Fruit fly (Drosophila melanogaster) whole organism, prepupa: Measurements from ENCODE around the gene CG31126.

Experiments
- Blimp-1 ChIP-seq: fragments of 200-800 bp; sonication (Bioruptor generic); optimal IDR thresholded peaks from 3 replicates; lab custom pipeline; 2017; ENCODE audit warnings: missing biosample characterization, missing genetic modification characterization, mild to moderate bottlenecking, moderate library complexity, missing genetic modification reagents
- CG10631 ChIP-seq: fragments of 200-800 bp; sonication (Bioruptor generic); optimal IDR thresholded peaks from 2 replicates; lab custom pipeline; 2016; ENCODE audit warnings: missing biosample characterization, missing genetic modification characterization
- CG11902 ChIP-seq: fragments of 200-800 bp; sonication (Bioruptor generic); optimal IDR thresholded peaks from 3 replicates; lab custom pipeline; 2016; ENCODE audit warnings: missing biosample characterization, missing genetic modification characterization
- CG16779 ChIP-seq: fragments of 200-800 bp; sonication (Bioruptor generic); optimal IDR thresholded peaks from 3 replicates; lab custom pipeline; 2017; ENCODE audit warnings: missing biosample characterization, mild to moderate bottlenecking, missing genetic modification characterization
- CG6854 ChIP-seq: fragments of 200-800 bp; sonication (Bioruptor generic); optimal IDR thresholded peaks from 2 replicates; lab custom pipeline; 2017; ENCODE audit warnings: missing biosample characterization, mild to moderate bottlenecking, missing genetic modification characterization
- CG7368 ChIP-seq: fragments of 200-800 bp; sonication (Bioruptor generic); optimal IDR thresholded peaks from 3 replicates; lab custom pipeline; 2016; ENCODE audit warnings: missing biosample characterization, missing genetic modification characterization
- CG8632 ChIP-seq: fragments of 200-800 bp; sonication (Bioruptor generic); optimal IDR thresholded peaks from 3 replicates; lab custom pipeline; 2016; ENCODE audit warnings: missing biosample characterization, missing genetic modification characterization
- CG9139 ChIP-seq: fragments of 200-800 bp; sonication (Bioruptor generic); optimal IDR thresholded peaks from 3 replicates; lab custom pipeline; 2017; ENCODE audit warnings: missing biosample characterization, mild to moderate bottlenecking, missing genetic modification characterization
- Gug ChIP-seq: fragments of 200-800 bp; sonication (Bioruptor generic); IDR thresholded peaks from 2 replicates; pipeline ENCODE4 v1.3.6; 2022; ENCODE audit warnings: missing biosample characterization, missing genetic modification characterization
- OdsH ChIP-seq: fragments of 200-800 bp; sonication (Bioruptor generic); optimal IDR thresholded peaks from 3 replicates; lab custom pipeline; 2016; ENCODE audit warnings: missing biosample characterization, missing genetic modification characterization
- Sox102F ChIP-seq: fragments of 200-800 bp; sonication (Bioruptor generic); optimal IDR thresholded peaks from 2 replicates; lab custom pipeline; 2016; ENCODE audit warnings: missing biosample characterization, mild to moderate bottlenecking, missing genetic modification characterization
- dac ChIP-seq: fragments of 200-800 bp; sonication (Bioruptor generic); optimal IDR thresholded peaks from 2 replicates; lab custom pipeline; 2017; ENCODE audit warnings: missing biosample characterization, mild to moderate bottlenecking, missing genetic modification characterization
- dsx ChIP-seq: fragments of 200-800 bp; optimal IDR thresholded peaks from 3 replicates; lab custom pipeline; 2019; ENCODE audit warnings: missing biosample characterization, mild to moderate bottlenecking, missing genetic modification characterization, moderate library complexity; ENCODE audit not compliant: poor library complexity, severe bottlenecking

- TF ChIP-seq Sox102F (no peak), dsx (no peak), Gug (GFP tag; lab: Robert Waterston, UW) (no peak), CG9139 (no peak), CG16779 (tag; lab: Kevin White, UChicago) (no peak), dac (GFP tag; lab: Kevin White, UChicago) (no peak), CG7368 (GFP tag; lab: Kevin White, UChicago) (no peak), CG10631 (no peak), Blimp-1 (GFP tag; lab: Kevin White, UChicago) (no peak), CG8632 (GFP tag; lab: Kevin White, UChicago) (no peak), OdsH (no peak), CG11902 (GFP tag; lab: Kevin White, UChicago) (no peak), CG6854 (GFP tag; lab: Kevin White, UChicago) (no peak)
Observed at dm6 chr3R:24626667-24627066, 32.8 kb upstream of the CG31126 start.
